Worm (Caenorhabditis elegans) whole organism, young adult: Measurements from ENCODE around the gene ZK381.62.

Source experiments
- B0019.2 ChIP-seq: fragments of 200-800 bp; sonication (Bioruptor generic); conservative IDR thresholded peaks from 2 replicates; pipeline ENCODE4 v1.3.6; 2022; ENCODE audit warnings: missing genetic modification reagents, missing genetic modification characterization, missing compliant biosample characterization
- B0261.1 ChIP-seq: sonication (generic microtip); optimal IDR thresholded peaks from 2 replicates; lab custom pipeline; 2016; ENCODE audit warnings: mild to moderate bottlenecking, missing genetic modification characterization, moderate library complexity, missing compliant biosample characterization
- B0336.3 ChIP-seq: fragments of 200-800 bp; sonication (Bioruptor generic); IDR thresholded peaks from 2 replicates; pipeline ENCODE4 v1.3.6; 2022; ENCODE audit warnings: missing genetic modification characterization, missing compliant biosample characterization
- F22D6.2 ChIP-seq: sonication (generic microtip); optimal IDR thresholded peaks from 2 replicates; lab custom pipeline; 2016; ENCODE audit warnings: mild to moderate bottlenecking, missing genetic modification characterization, missing compliant biosample characterization
- F23B12.7 ChIP-seq: sonication (generic microtip); optimal IDR thresholded peaks from 2 replicates; lab custom pipeline; 2017; ENCODE audit warnings: missing genetic modification characterization, mild to moderate bottlenecking, missing compliant biosample characterization, antibody characterized with exemption, moderate library complexity; ENCODE audit not compliant: insufficient read depth
- F33H1.4 ChIP-seq: fragments of 200-800 bp; sonication (Bioruptor generic); IDR thresholded peaks from 2 replicates; pipeline ENCODE4 v1.3.6; 2022; ENCODE audit warnings: missing genetic modification reagents, missing genetic modification characterization, missing compliant biosample characterization
- F39B2.1 ChIP-seq: fragments of 200-800 bp; sonication (Bioruptor generic); IDR thresholded peaks from 2 replicates; pipeline ENCODE4 v1.3.6; 2022; ENCODE audit warnings: missing genetic modification reagents, missing genetic modification characterization, missing compliant biosample characterization
- F55B11.4 ChIP-seq: sonication (generic microtip); optimal IDR thresholded peaks from 2 replicates; lab custom pipeline; 2016; ENCODE audit warnings: missing compliant biosample characterization, missing genetic modification characterization, borderline replicate concordance; ENCODE audit not compliant: insufficient read depth
- K11D2.4 ChIP-seq: fragments of 200-800 bp; sonication (Bioruptor generic); IDR thresholded peaks from 2 replicates; pipeline ENCODE4 v1.3.6; 2022; ENCODE audit warnings: missing genetic modification reagents, missing genetic modification characterization, missing compliant biosample characterization
- T26A5.8 ChIP-seq: sonication (generic microtip); optimal IDR thresholded peaks from 2 replicates; lab custom pipeline; 2016; ENCODE audit warnings: missing genetic modification characterization, missing compliant biosample characterization
- Y53F4B.3 ChIP-seq: fragments of 200-800 bp; sonication (Bioruptor generic); IDR thresholded peaks from 2 replicates; pipeline ENCODE4 v1.3.6; 2022; ENCODE audit warnings: missing genetic modification reagents, missing genetic modification characterization, missing compliant biosample characterization
- Y67H2A.10 ChIP-seq: fragments of 200-800 bp; sonication (Bioruptor generic); conservative IDR thresholded peaks from 2 replicates; pipeline ENCODE4 v1.3.6; 2022; ENCODE audit warnings: missing genetic modification reagents, missing genetic modification characterization, missing compliant biosample characterization
- ama-1 ChIP-seq, 3 experiments: fragments of 150-350 bp in 1 of 3; sonication (generic microtip) in 2 of 3; optimal IDR thresholded peaks; 2 replicates each; lab custom pipeline; 2014 to 2018; ENCODE audit warnings: missing biosample characterization in 2 of 3, missing genetic modification characterization in 2 of 3, missing genetic modification reagents in 2 of 3
- atf-7 ChIP-seq: sonication (generic microtip); optimal IDR thresholded peaks from 2 replicates; lab custom pipeline; 2017; ENCODE audit warnings: mild to moderate bottlenecking, missing genetic modification characterization, missing compliant biosample characterization
- attf-5 ChIP-seq: fragments of 200-800 bp; sonication (Bioruptor generic); optimal IDR thresholded peaks from 2 replicates; lab custom pipeline; 2018; ENCODE audit warnings: mild to moderate bottlenecking, missing genetic modification characterization, missing compliant biosample characterization
- bed-1 ChIP-seq: fragments of 200-800 bp; sonication (Bioruptor generic); IDR thresholded peaks from 2 replicates; pipeline ENCODE4 v1.3.6; 2022; ENCODE audit warnings: missing genetic modification reagents, missing genetic modification characterization, missing compliant biosample characterization
- bed-2 ChIP-seq: fragments of 200-800 bp; sonication (Bioruptor generic); IDR thresholded peaks from 2 replicates; pipeline ENCODE4 v1.3.6; 2022; ENCODE audit warnings: missing genetic modification reagents, missing genetic modification characterization, missing compliant biosample characterization
- ccch-3 ChIP-seq: fragments of 200-800 bp; sonication (Bioruptor generic); optimal IDR thresholded peaks from 2 replicates; lab custom pipeline; 2018; ENCODE audit warnings: mild to moderate bottlenecking, missing genetic modification characterization, missing compliant biosample characterization
- cebp-2 ChIP-seq: fragments of 200-800 bp; sonication (Bioruptor generic); IDR thresholded peaks from 2 replicates; pipeline ENCODE4 v1.3.6; 2022; ENCODE audit warnings: missing genetic modification characterization, missing compliant biosample characterization
- ceh-58 ChIP-seq: fragments of 200-800 bp; sonication (Bioruptor generic); IDR thresholded peaks from 2 replicates; pipeline ENCODE4 v1.3.6; 2022; ENCODE audit warnings: missing genetic modification characterization, missing compliant biosample characterization
- chd-7 ChIP-seq: sonication (generic microtip); optimal IDR thresholded peaks from 2 replicates; lab custom pipeline; 2016; ENCODE audit warnings: mild to moderate bottlenecking, missing genetic modification characterization, moderate library complexity, missing compliant biosample characterization
- die-1 ChIP-seq: sonication (generic microtip); optimal IDR thresholded peaks from 2 replicates; lab custom pipeline; 2016; ENCODE audit warnings: missing genotype, mild to moderate bottlenecking, missing genetic modification characterization, missing compliant biosample characterization
- dpff-1 ChIP-seq: sonication (generic microtip); optimal IDR thresholded peaks from 2 replicates; lab custom pipeline; 2017; ENCODE audit warnings: mild to moderate bottlenecking, missing genetic modification characterization, missing compliant biosample characterization
- dpl-1 ChIP-seq: fragments of 150-350 bp; optimal IDR thresholded peaks from 2 replicates; lab custom pipeline; 2014; ENCODE audit warnings: missing biosample characterization, missing genetic modification reagents, missing genetic modification characterization
- egl-44 ChIP-seq: fragments of 200-800 bp; sonication (Bioruptor generic); IDR thresholded peaks from 2 replicates; pipeline ENCODE4 v1.3.6; 2022; ENCODE audit warnings: missing genetic modification reagents, missing genetic modification characterization, missing compliant biosample characterization
- egrh-3 ChIP-seq: fragments of 200-800 bp; sonication (Bioruptor generic); IDR thresholded peaks from 2 replicates; pipeline ENCODE4 v1.3.6; 2022; ENCODE audit warnings: missing genetic modification reagents, missing genetic modification characterization, missing compliant biosample characterization
- ets-4 ChIP-seq: fragments of 200-800 bp; sonication (Bioruptor generic); optimal IDR thresholded peaks from 2 replicates; lab custom pipeline; 2018; ENCODE audit warnings: mild to moderate bottlenecking, missing genetic modification characterization, missing compliant biosample characterization
- him-1 ChIP-seq: sonication (generic microtip); optimal IDR thresholded peaks from 2 replicates; lab custom pipeline; 2016; ENCODE audit warnings: missing genotype, missing genetic modification reagents, missing genetic modification characterization, missing compliant biosample characterization
- hsf-1 ChIP-seq: fragments of 200-800 bp; sonication (Bioruptor generic); IDR thresholded peaks from 2 replicates; pipeline ENCODE4 v1.3.6; 2022; ENCODE audit warnings: missing genetic modification reagents, missing genetic modification characterization, missing compliant biosample characterization
- let-607 ChIP-seq, 2 experiments: fragments of 200-800 bp in 1 of 2; sonication (Bioruptor generic) in 1 of 2; sonication (generic microtip) in 1 of 2; optimal IDR thresholded peaks; 2 replicates each; lab custom pipeline; 2016 to 2018; ENCODE audit warnings: mild to moderate bottlenecking in 2 of 2, missing compliant biosample characterization in 2 of 2, missing genetic modification characterization in 2 of 2, moderate library complexity in 2 of 2, missing genotype in 1 of 2
- lin-40 ChIP-seq: sonication (generic microtip); optimal IDR thresholded peaks from 2 replicates; lab custom pipeline; 2016; ENCODE audit warnings: missing genetic modification characterization, mild to moderate bottlenecking, missing compliant biosample characterization, missing genotype, missing genetic modification reagents
- lir-1 ChIP-seq: fragments of 200-800 bp; sonication (Bioruptor generic); conservative IDR thresholded peaks from 2 replicates; pipeline ENCODE4 v1.3.6; 2022; ENCODE audit warnings: missing genetic modification reagents, missing genetic modification characterization, missing compliant biosample characterization
- lsl-1 ChIP-seq: fragments of 200-800 bp; sonication (Bioruptor generic); optimal IDR thresholded peaks from 2 replicates; lab custom pipeline; 2018; ENCODE audit warnings: mild to moderate bottlenecking, missing genetic modification characterization, moderate library complexity, missing compliant biosample characterization
- lsy-27 ChIP-seq: sonication (generic microtip); optimal IDR thresholded peaks from 2 replicates; lab custom pipeline; 2017; ENCODE audit warnings: missing genetic modification characterization, mild to moderate bottlenecking, missing compliant biosample characterization, antibody characterized with exemption, missing genotype, borderline replicate concordance; ENCODE audit not compliant: insufficient read depth
- nfya-2 ChIP-seq: fragments of 200-800 bp; sonication (Bioruptor generic); IDR thresholded peaks from 2 replicates; pipeline ENCODE4 v1.3.6; 2022; ENCODE audit warnings: missing genetic modification reagents, missing genetic modification characterization, missing compliant biosample characterization
- pha-4 ChIP-seq: fragments of 150-350 bp; sonication (generic microtip); optimal IDR thresholded peaks from 2 replicates; lab custom pipeline; 2014; ENCODE audit warnings: missing biosample characterization, missing genetic modification reagents, missing genetic modification characterization
- rcor-1 ChIP-seq: fragments of 200-800 bp; sonication (Bioruptor generic); IDR thresholded peaks from 2 replicates; pipeline ENCODE4 v1.3.6; 2022; ENCODE audit warnings: missing genetic modification reagents, missing genetic modification characterization, missing compliant biosample characterization
- sdz-38 ChIP-seq: sonication (generic microtip); optimal IDR thresholded peaks from 2 replicates; lab custom pipeline; 2016; ENCODE audit warnings: missing genotype, missing genetic modification characterization, missing compliant biosample characterization
- snpc-1.3 ChIP-seq: sonication (generic microtip); optimal IDR thresholded peaks from 2 replicates; lab custom pipeline; 2017; ENCODE audit warnings: missing genetic modification characterization, mild to moderate bottlenecking, missing compliant biosample characterization, antibody characterized with exemption, moderate library complexity, missing genotype, missing genetic modification reagents; ENCODE audit not compliant: insufficient read depth
- snpc-3.4 ChIP-seq: sonication (generic microtip); optimal IDR thresholded peaks from 2 replicates; lab custom pipeline; 2017; ENCODE audit warnings: missing genetic modification characterization, mild to moderate bottlenecking, missing compliant biosample characterization, antibody characterized with exemption, moderate library complexity, missing genotype, missing genetic modification reagents
- sptf-2 ChIP-seq: fragments of 200-800 bp; sonication (Bioruptor generic); optimal IDR thresholded peaks from 2 replicates; lab custom pipeline; 2018; ENCODE audit warnings: mild to moderate bottlenecking, missing genetic modification characterization, missing compliant biosample characterization
- ztf-18 ChIP-seq: sonication (generic microtip); optimal IDR thresholded peaks from 2 replicates; lab custom pipeline; 2016; ENCODE audit warnings: missing genotype, mild to moderate bottlenecking, missing genetic modification characterization, missing compliant biosample characterization
- ztf-25 ChIP-seq: fragments of 200-800 bp; sonication (Bioruptor generic); IDR thresholded peaks from 2 replicates; pipeline ENCODE4 v1.3.6; 2022; ENCODE audit warnings: missing genetic modification reagents, missing genetic modification characterization, missing compliant biosample characterization
- ztf-3 ChIP-seq: fragments of 200-800 bp; sonication (Bioruptor generic); optimal IDR thresholded peaks from 2 replicates; lab custom pipeline; 2018; ENCODE audit warnings: mild to moderate bottlenecking, missing genetic modification characterization, missing compliant biosample characterization

The ZK381.62 gene

ce11 chrIV:6946832-6947231 is 24.3 kb downstream of the ZK381.62 start:
- TF ChIP-seq sdz-38: no peak
- TF ChIP-seq lir-1 (GFP tag; lab: Robert Waterston, UW): no peak
- no peak for TF ChIP-seq bed-2 (GFP tag; lab: Robert Waterston, UW)
- no peak for TF ChIP-seq cebp-2 (GFP tag; lab: Robert Waterston, UW)
- no peak for TF ChIP-seq lin-40 (tag; lab: Kevin White, UChicago)
- TF ChIP-seq F22D6.2 (tag; lab: Kevin White, UChicago): no peak
- TF ChIP-seq lsl-1 (GFP tag; lab: Kevin White, UChicago): no peak
- no peak for TF ChIP-seq hsf-1
- TF ChIP-seq F55B11.4: no peak
- no peak for TF ChIP-seq B0261.1 (tag; lab: Kevin White, UChicago)
- no peak for TF ChIP-seq F39B2.1
- TF ChIP-seq egrh-3 (GFP tag; lab: Robert Waterston, UW): no peak
- no peak for TF ChIP-seq ccch-3
- no peak for TF ChIP-seq him-1
- no peak for TF ChIP-seq snpc-3.4 (tag; lab: Kevin White, UChicago)
- no peak for TF ChIP-seq let-607 (tag; optimal IDR thresholded peaks at IDR 0.05; lab: Kevin White, UChicago)
- TF ChIP-seq sptf-2 (GFP tag; lab: Kevin White, UChicago): no peak
- no peak for TF ChIP-seq rcor-1 (GFP tag; lab: Robert Waterston, UW)
- no peak for TF ChIP-seq chd-7 (tag; lab: Kevin White, UChicago)
- TF ChIP-seq Y53F4B.3 (GFP tag; lab: Robert Waterston, UW): no peak

ce11 chrIV:6941101-6941500 is 30.0 kb downstream of the ZK381.62 start:
- TF ChIP-seq snpc-1.3: no peak
- no peak for TF ChIP-seq attf-5 (GFP tag; lab: Kevin White, UChicago)
- TF ChIP-seq ceh-58: no peak
- no peak for TF ChIP-seq pha-4
- no peak for TF ChIP-seq ztf-25 (GFP tag; lab: Robert Waterston, UW)
- no peak for TF ChIP-seq F33H1.4 (GFP tag; lab: Robert Waterston, UW)
- no peak for TF ChIP-seq bed-2 (GFP tag; lab: Robert Waterston, UW)
- TF ChIP-seq T26A5.8 (tag; lab: Kevin White, UChicago): no peak
- TF ChIP-seq dpl-1 (GFP tag; lab: Kevin White, UChicago): no peak
- TF ChIP-seq Y67H2A.10 (GFP tag; lab: Robert Waterston, UW): no peak
- no peak for TF ChIP-seq atf-7
- no peak for TF ChIP-seq ama-1 (optimal IDR thresholded peaks at IDR 0.05; lab: Kevin White, UChicago)
- no peak for TF ChIP-seq ama-1 (GFP tag; optimal IDR thresholded peaks at IDR 0.05; lab: Kevin White, UChicago)
- TF ChIP-seq K11D2.4 (GFP tag; lab: Robert Waterston, UW): no peak
- TF ChIP-seq, all 124 proteins: peak for 0

- no peak for TF ChIP-seq ets-4 (GFP tag; lab: Kevin White, UChicago)
- no peak for TF ChIP-seq bed-1
- no peak for TF ChIP-seq die-1 (tag; lab: Kevin White, UChicago)
- TF ChIP-seq B0336.3 (GFP tag; lab: Robert Waterston, UW): no peak
- TF ChIP-seq lsy-27 (tag; lab: Kevin White, UChicago): no peak
- no peak for TF ChIP-seq B0019.2
- TF ChIP-seq egl-44 (GFP tag; lab: Robert Waterston, UW): no peak
- TF ChIP-seq F22D6.2 (tag; lab: Kevin White, UChicago): no peak
- TF ChIP-seq atf-7: no peak
- TF ChIP-seq F33H1.4 (GFP tag; lab: Robert Waterston, UW): no peak
- no peak for TF ChIP-seq nfya-2 (GFP tag; lab: Robert Waterston, UW)
- no peak for TF ChIP-seq ztf-18 (tag; lab: Kevin White, UChicago)
- no peak for TF ChIP-seq F23B12.7 (tag; lab: Kevin White, UChicago)
- TF ChIP-seq dpff-1 (tag; lab: Kevin White, UChicago): no peak
- no peak for TF ChIP-seq ztf-3 (GFP tag; lab: Kevin White, UChicago)
- no peak for TF ChIP-seq him-1
These were observed 33.6 kb downstream of the ZK381.62 start, which contains the start of gene npr-12 for ce11 chrIV:6937548-6937947. npr-12 (minus strand) TSS chrIV:6937648.
